Fruit fly (Drosophila melanogaster): ENCODE measurements around the gene bur.

Gene bur

dm6 chr2L:21142972-21143385 lies 36.5 kb downstream of the bur start, which contains the start of gene pths (continued):
- TF ChIP-seq kah (GFP tag; optimal IDR thresholded peaks at IDR 0.05) (no peak), CG16813 (GFP tag; IDR thresholded peaks at IDR 0.05; ENCODE audit: partially characterized antibody) (peak; percentile 85), Doc2 (GFP tag; IDR thresholded peaks at IDR 0.05) (no peak), Oaz (GFP tag; IDR thresholded peaks at IDR 0.05) (no peak), CG12236 (GFP tag; optimal IDR thresholded peaks at IDR 0.05) (no peak), Dip2 (GFP tag; IDR thresholded peaks at IDR 0.05) (no peak), cg (GFP tag; optimal IDR thresholded peaks at IDR 0.05) (no peak), pzg (GFP tag; optimal IDR thresholded peaks at IDR 0.05) (peak; percentile 92), Atf-2 (GFP tag; optimal IDR thresholded peaks at IDR 0.05) (peak; percentile 30), CG18011 (GFP tag; optimal IDR thresholded peaks at IDR 0.05) (no peak), Hr78 (GFP tag; optimal IDR thresholded peaks at IDR 0.05) (peak in 1 of 2 experiments; percentile 16), ase (GFP tag; IDR thresholded peaks at IDR 0.05) (no peak; the same call in 1 of the 3 replicates), CG18476 (GFP tag; optimal IDR thresholded peaks at IDR 0.05) (no peak), Dfd (GFP tag; optimal IDR thresholded peaks at IDR 0.05) (peak in 1 of 2 experiments; percentile 73), Max (GFP tag; optimal IDR thresholded peaks at IDR 0.05) (peak; percentile 85), fu2 (GFP tag; optimal IDR thresholded peaks at IDR 0.05) (peak; percentile 38), bsh (GFP tag; optimal IDR thresholded peaks at IDR 0.05) (no peak), CG9727 (GFP tag; optimal IDR thresholded peaks at IDR 0.05) (no peak), GATAe (GFP tag; conservative IDR thresholded peaks at IDR 0.05) (no peak), Six4 (GFP tag; optimal IDR thresholded peaks at IDR 0.05) (no peak), ham (GFP tag; IDR thresholded peaks at IDR 0.05) (no peak), CG32767 (GFP tag; IDR thresholded peaks at IDR 0.05) (no peak), disco-r (GFP tag; optimal IDR thresholded peaks at IDR 0.05) (no peak), CG12744 (GFP tag; optimal IDR thresholded peaks at IDR 0.05) (peak; percentile 22), CG14441 (GFP tag; IDR thresholded peaks at IDR 0.05) (peak; percentile 44; the same call in 1 of the 2 replicates), amos (GFP tag; IDR thresholded peaks at IDR 0.05; ENCODE audit: partially characterized antibody) (peak; percentile 90), Gug (GFP tag; IDR thresholded peaks at IDR 0.05) (no peak), Eip74EF (GFP tag; optimal IDR thresholded peaks at IDR 0.05) (no peak), BtbVII (GFP tag; optimal IDR thresholded peaks at IDR 0.05) (no peak), CG34376 (GFP tag; optimal IDR thresholded peaks at IDR 0.05) (no peak), Optix (GFP tag; IDR thresholded peaks at IDR 0.05) (no peak), al (GFP tag; IDR thresholded peaks at IDR 0.05) (no peak)

dm6 chr2L:21142501-21142849 lies 37.0 kb downstream of the bur start:
- TF ChIP-seq Doc3 (GFP tag; IDR thresholded peaks at IDR 0.05; ENCODE audit: partially characterized antibody), result 0 out of 3 replicates have a peak, but pooled peaks have one; percentile 8
- TF ChIP-seq gt (GFP tag; IDR thresholded peaks at IDR 0.05), result no peak
- no peak; the same call in 2 of the 3 replicates for TF ChIP-seq HLH4C (GFP tag; IDR thresholded peaks at IDR 0.05; ENCODE audit: partially characterized antibody)
- no peak for TF ChIP-seq ems (GFP tag; optimal IDR thresholded peaks at IDR 0.05)
- no peak for TF ChIP-seq CG11456 (GFP tag; IDR thresholded peaks at IDR 0.05)
- no peak for TF ChIP-seq Hr78 (GFP tag; optimal IDR thresholded peaks at IDR 0.05)
- TF ChIP-seq unc-4 (GFP tag; IDR thresholded peaks at IDR 0.05; ENCODE audit: partially characterized antibody), result 0 out of 2 replicates have a peak, but pooled peaks have one; percentile 1
- TF ChIP-seq chinmo (GFP tag; IDR thresholded peaks at IDR 0.05; ENCODE audit: partially characterized antibody), result no peak

Data from whole organism, embryonic.